Fruit fly (Drosophila melanogaster) whole organism, wandering third instar larva: Measurements from ENCODE around the gene CG31897.
A peak's percentile ranks its signal among the peaks of the same experiment; 100 is the strongest.

ENCODE experiments used
- Abd-B ChIP-seq: fragments of >200 bp; optimal IDR thresholded peaks from 2 replicates; lab custom pipeline; 2017; ENCODE audit warnings: missing biosample characterization, missing genetic modification characterization
- CG32264 ChIP-seq: fragments of 200-800 bp; sonication (Bioruptor generic); optimal IDR thresholded peaks from 2 replicates; lab custom pipeline; 2016; ENCODE audit warnings: missing biosample characterization, missing genetic modification characterization
- CG9705 ChIP-seq: fragments of 200-800 bp; sonication (Bioruptor generic); optimal IDR thresholded peaks from 2 replicates; lab custom pipeline; 2018; ENCODE audit warnings: missing biosample characterization, mild to moderate bottlenecking, missing genetic modification characterization
- CrebA ChIP-seq: fragments of 200-800 bp; sonication (Bioruptor generic); optimal IDR thresholded peaks from 2 replicates; lab custom pipeline; 2016; ENCODE audit warnings: missing biosample characterization, mild to moderate bottlenecking, missing genetic modification characterization, borderline replicate concordance
- Dfd ChIP-seq: fragments of >200 bp; optimal IDR thresholded peaks from 2 replicates; lab custom pipeline; 2017; ENCODE audit warnings: missing biosample characterization, missing genetic modification characterization
- Dif ChIP-seq: fragments of 200-275, 200-300 bp; sonication (Bioruptor generic); optimal IDR thresholded peaks from 2 replicates; lab custom pipeline; 2018; ENCODE audit warnings: missing biosample characterization, missing genetic modification characterization; ENCODE audit not compliant: partially characterized antibody
- GATAd ChIP-seq: sonication (Bioruptor generic); optimal IDR thresholded peaks from 2 replicates; lab custom pipeline; 2016; ENCODE audit warnings: missing biosample characterization, missing genetic modification characterization
- HLH106 ChIP-seq: fragments of 200-800 bp; optimal IDR thresholded peaks from 3 replicates; lab custom pipeline; 2019; ENCODE audit warnings: missing biosample characterization, mild to moderate bottlenecking, missing genetic modification characterization, moderate library complexity
- Hnf4 ChIP-seq: fragments of 200-800 bp; sonication (Bioruptor generic); optimal IDR thresholded peaks from 2 replicates; lab custom pipeline; 2016; ENCODE audit warnings: missing biosample characterization, mild to moderate bottlenecking, missing genetic modification characterization
- Hr78 ChIP-seq: fragments of >200 bp; optimal IDR thresholded peaks from 2 replicates; lab custom pipeline; 2017; ENCODE audit warnings: missing biosample characterization, missing genetic modification characterization
- Hr83 ChIP-seq: fragments of 200-300 bp; sonication (Bioruptor generic); optimal IDR thresholded peaks from 2 replicates; lab custom pipeline; 2016; ENCODE audit warnings: missing biosample characterization, mild to moderate bottlenecking, missing genetic modification characterization, moderate library complexity; ENCODE audit not compliant: poor library complexity, severe bottlenecking
- Jra ChIP-seq: sonication (Bioruptor generic); optimal IDR thresholded peaks from 2 replicates; lab custom pipeline; 2016; ENCODE audit warnings: missing biosample characterization, missing genetic modification characterization
- Mio ChIP-seq: sonication (Bioruptor generic); optimal IDR thresholded peaks from 2 replicates; lab custom pipeline; 2016; ENCODE audit warnings: missing biosample characterization, missing genetic modification characterization
- Myc ChIP-seq: fragments of >200 bp; optimal IDR thresholded peaks from 2 replicates; lab custom pipeline; 2017
- N ChIP-seq: fragments of >200 bp; optimal IDR thresholded peaks from 2 replicates; lab custom pipeline; 2018; ENCODE audit warnings: missing biosample characterization, missing external identifiers, missing genetic modification characterization
- OdsH ChIP-seq: fragments of 200-800 bp; sonication (Bioruptor generic); optimal IDR thresholded peaks from 2 replicates; lab custom pipeline; 2016; ENCODE audit warnings: missing biosample characterization, mild to moderate bottlenecking, missing genetic modification characterization
- Rel ChIP-seq, 2 experiments: fragments of 200-800 bp; sonication (Bioruptor generic) in 1 of 2; optimal IDR thresholded peaks; 2 replicates in 1 of 2; 3 replicates in 1 of 2; lab custom pipeline; 2016 to 2019; ENCODE audit warnings: mild to moderate bottlenecking in 2 of 2, missing biosample characterization in 2 of 2, missing genetic modification characterization in 2 of 2, moderate library complexity in 1 of 2
- Sp1 ChIP-seq: fragments of 200-800 bp; sonication (Bioruptor generic); optimal IDR thresholded peaks from 3 replicates; lab custom pipeline; 2019; ENCODE audit warnings: missing biosample characterization, mild to moderate bottlenecking, missing genetic modification characterization, moderate library complexity
- Vsx2 ChIP-seq: fragments of 200-300, 225-300 bp; sonication (Bioruptor generic); optimal IDR thresholded peaks from 2 replicates; lab custom pipeline; 2018; ENCODE audit warnings: missing biosample characterization, missing genetic modification characterization; ENCODE audit not compliant: partially characterized antibody
- br ChIP-seq: fragments of 200-800 bp; sonication (Bioruptor generic); optimal IDR thresholded peaks from 2 replicates; lab custom pipeline; 2016; ENCODE audit warnings: missing biosample characterization, missing genetic modification characterization
- brk ChIP-seq: fragments of 200-800 bp; sonication (Bioruptor generic); optimal IDR thresholded peaks from 2 replicates; lab custom pipeline; 2016; ENCODE audit warnings: missing biosample characterization, mild to moderate bottlenecking, missing genetic modification characterization
- dl ChIP-seq, 2 experiments: fragments of 175-275, 200-275 bp in 1 of 2; fragments of 200-275 bp in 1 of 2; sonication (Bioruptor generic); optimal IDR thresholded peaks; lab custom pipeline; 2018; ENCODE audit warnings: mild to moderate bottlenecking in 2 of 2, missing biosample characterization in 2 of 2, missing genetic modification characterization in 2 of 2, moderate library complexity in 2 of 2; ENCODE audit not compliant: partially characterized antibody in 2 of 2, insufficient read depth in 1 of 2
- dmrt93B ChIP-seq: fragments of 200-800 bp; sonication (Bioruptor generic); optimal IDR thresholded peaks from 2 replicates; lab custom pipeline; 2018; ENCODE audit warnings: missing biosample characterization, mild to moderate bottlenecking, missing genetic modification characterization
- dsf ChIP-seq: sonication (Bioruptor generic); optimal IDR thresholded peaks from 2 replicates; lab custom pipeline; 2016; ENCODE audit warnings: missing biosample characterization, missing genetic modification characterization, borderline replicate concordance
- ey ChIP-seq: fragments of 200-800 bp; sonication (Bioruptor generic); optimal IDR thresholded peaks from 2 replicates; lab custom pipeline; 2016; ENCODE audit warnings: missing biosample characterization, missing genetic modification characterization
- foxo ChIP-seq, 2 experiments: fragments of 200-800 bp; sonication (Bioruptor generic); optimal IDR thresholded peaks; 2 replicates in 1 of 2; 3 replicates in 1 of 2; lab custom pipeline; 2016 to 2017; ENCODE audit warnings: missing biosample characterization in 2 of 2, missing genetic modification characterization in 2 of 2
- fru ChIP-seq: fragments of 200-800 bp; sonication (Bioruptor generic); optimal IDR thresholded peaks from 3 replicates; lab custom pipeline; 2016; ENCODE audit warnings: missing biosample characterization, mild to moderate bottlenecking, missing genetic modification characterization
- h ChIP-seq: fragments of 200-800 bp; sonication (Bioruptor generic); optimal IDR thresholded peaks from 3 replicates; lab custom pipeline; 2016; ENCODE audit warnings: missing biosample characterization, mild to moderate bottlenecking, missing genetic modification characterization
- jim ChIP-seq: fragments of 175-275, 200-325 bp; sonication (Bioruptor generic); optimal IDR thresholded peaks from 2 replicates; lab custom pipeline; 2016; ENCODE audit warnings: missing biosample characterization, mild to moderate bottlenecking, missing genetic modification characterization
- lola ChIP-seq: fragments of >200 bp; optimal IDR thresholded peaks from 2 replicates; lab custom pipeline; 2017; ENCODE audit warnings: missing biosample characterization, missing genetic modification characterization
- pan ChIP-seq: fragments of >200 bp; optimal IDR thresholded peaks from 2 replicates; lab custom pipeline; 2017
- psq ChIP-seq: fragments of 200-800 bp; sonication (Bioruptor generic); optimal IDR thresholded peaks from 3 replicates; lab custom pipeline; 2017; ENCODE audit warnings: missing biosample characterization, mild to moderate bottlenecking, missing genetic modification characterization, moderate library complexity
- rgr ChIP-seq: fragments of 200-800 bp; sonication (Bioruptor generic); optimal IDR thresholded peaks from 3 replicates; lab custom pipeline; 2016; ENCODE audit warnings: missing biosample characterization, mild to moderate bottlenecking, missing genetic modification characterization
- sage ChIP-seq: fragments of 200-800 bp; sonication (Bioruptor generic); optimal IDR thresholded peaks from 2 replicates; lab custom pipeline; 2016; ENCODE audit warnings: missing biosample characterization, mild to moderate bottlenecking, missing genetic modification characterization
- sv ChIP-seq: fragments of 200-800 bp; sonication (Bioruptor generic); optimal IDR thresholded peaks from 3 replicates; lab custom pipeline; 2016; ENCODE audit warnings: missing biosample characterization, missing genetic modification characterization
- tai ChIP-seq: sonication (Bioruptor generic); optimal IDR thresholded peaks from 2 replicates; lab custom pipeline; 2016; ENCODE audit warnings: missing biosample characterization, missing genetic modification characterization
- usp ChIP-seq: fragments of >200 bp; optimal IDR thresholded peaks from 2 replicates; lab custom pipeline; 2017; ENCODE audit warnings: missing biosample characterization, missing genetic modification characterization
- woc ChIP-seq: sonication (Bioruptor generic); optimal IDR thresholded peaks from 2 replicates; lab custom pipeline; 2016; ENCODE audit warnings: missing biosample characterization, mild to moderate bottlenecking, missing genetic modification characterization

CG31897 gene

DNA sequence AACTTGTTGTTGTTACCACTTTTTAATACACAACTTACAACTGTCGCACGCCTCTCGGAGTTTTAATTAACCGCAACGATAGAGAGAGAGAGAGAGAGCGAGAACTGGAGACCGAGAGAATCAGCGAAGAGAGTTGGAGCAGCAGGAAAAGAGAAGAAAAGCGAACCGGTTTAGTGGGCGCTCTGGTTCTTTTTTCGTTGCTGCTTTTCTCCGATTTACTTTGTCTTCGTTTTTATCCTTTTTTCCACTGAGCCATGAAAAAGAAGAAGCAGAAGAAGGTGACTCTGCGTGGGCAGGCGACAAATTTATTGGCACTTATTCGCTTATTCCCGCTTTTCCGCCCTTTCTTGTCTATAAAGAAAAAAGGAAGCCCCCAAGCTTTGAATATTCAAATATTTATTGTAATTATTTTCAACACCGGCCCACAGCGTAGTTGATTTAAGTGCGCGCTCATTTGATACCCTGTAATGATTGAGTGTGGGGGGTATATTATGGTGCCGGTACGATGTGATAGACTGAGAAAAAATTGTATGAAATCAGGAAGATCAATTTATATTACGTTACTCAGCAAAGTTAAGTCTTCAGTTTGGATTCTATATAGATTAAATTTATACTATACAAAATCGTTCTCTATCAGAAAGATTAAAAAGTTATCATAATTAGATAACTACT, 21.9 kb upstream of the CG31897 start:
- peak; percentile 59 for TF ChIP-seq psq (GFP tag; lab: Kevin White, UChicago)
- no peak for TF ChIP-seq CG9705 (GFP tag; lab: Kevin White, UChicago)
- no peak for TF ChIP-seq Hr78 (GFP tag; lab: Kevin White, UChicago)
- peak; percentile 76 for TF ChIP-seq Dif
- no peak for TF ChIP-seq Hr83 (GFP tag; lab: Kevin White, UChicago)
- TF ChIP-seq brk = no peak
- TF ChIP-seq Vsx2 (GFP tag; lab: Kevin White, UChicago) = peak; percentile 76
- no peak for TF ChIP-seq sv (GFP tag; lab: Kevin White, UChicago)
- no peak for TF ChIP-seq dmrt93B (GFP tag; lab: Kevin White, UChicago)
- peak; percentile 31 to 83 for TF ChIP-seq dl (GFP tag; optimal IDR thresholded peaks at IDR 0.05; lab: Kevin White, UChicago; ENCODE audit: insufficient read depth in 1 of 2, partially characterized antibody in 2 of 2)

DNA sequence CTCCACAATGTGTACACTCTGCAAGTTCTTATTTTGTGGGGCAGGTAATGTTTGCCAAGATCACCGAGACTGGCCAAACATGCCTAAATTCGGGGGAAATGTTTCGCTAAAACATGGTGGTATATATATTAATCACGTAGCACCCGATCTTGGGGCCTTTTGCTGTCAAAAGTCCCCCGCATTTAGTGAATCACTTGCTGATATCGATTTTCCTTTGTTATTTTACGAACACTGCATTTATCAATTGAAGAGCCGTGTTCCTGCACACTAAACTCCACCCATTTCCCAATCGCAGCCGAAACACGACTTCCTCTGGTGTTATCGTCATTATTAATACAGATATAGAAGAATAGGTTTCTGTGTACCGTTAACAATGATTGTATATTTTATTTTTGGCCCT, 20.5 kb upstream of the CG31897 start:
- TF ChIP-seq Rel (GFP tag; optimal IDR thresholded peaks at IDR 0.05; lab: Kevin White, UChicago) = no peak
- peak; percentile 92 for TF ChIP-seq Rel (tag; optimal IDR thresholded peaks at IDR 0.05; lab: Kevin White, UChicago)
- TF ChIP-seq dl (GFP tag; optimal IDR thresholded peaks at IDR 0.05; lab: Kevin White, UChicago; ENCODE audit: insufficient read depth in 1 of 2, partially characterized antibody in 2 of 2) = no peak
- TF ChIP-seq, all 38 proteins: peak for 1

DNA sequence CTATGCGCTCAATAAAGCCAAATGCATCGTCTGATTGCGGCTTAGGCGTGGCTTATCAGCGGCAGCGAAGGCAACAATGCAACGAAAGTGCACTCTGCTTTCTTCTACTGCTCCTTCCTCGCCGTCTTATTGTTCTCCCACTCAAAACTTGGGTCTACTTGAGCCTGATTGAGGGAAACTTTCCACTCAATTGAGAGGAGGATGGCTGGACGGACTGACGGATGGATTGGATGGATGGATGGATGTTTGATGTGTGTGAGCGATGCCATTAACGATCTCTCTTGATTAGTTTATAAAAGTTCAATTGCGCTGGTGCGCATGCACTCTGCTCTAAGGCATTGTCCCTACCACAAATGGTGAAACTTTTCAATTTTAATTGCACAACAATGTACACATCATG, 19.2 kb upstream of the CG31897 start:
- TF ChIP-seq br (GFP tag; lab: Kevin White, UChicago) = no peak
- no peak for TF ChIP-seq usp (GFP tag; lab: Kevin White, UChicago)
- TF ChIP-seq Jra (GFP tag; lab: Kevin White, UChicago) = no peak
- TF ChIP-seq Mio (GFP tag; lab: Kevin White, UChicago) = no peak
- no peak for TF ChIP-seq GATAd
- TF ChIP-seq fru (GFP tag; lab: Kevin White, UChicago) = no peak
- no peak for TF ChIP-seq ey (GFP tag; lab: Kevin White, UChicago)
- TF ChIP-seq Dif = no peak
- no peak for TF ChIP-seq foxo (GFP tag; optimal IDR thresholded peaks at IDR 0.05; lab: Kevin White, UChicago)
- TF ChIP-seq dsf (GFP tag; lab: Kevin White, UChicago) = no peak

DNA sequence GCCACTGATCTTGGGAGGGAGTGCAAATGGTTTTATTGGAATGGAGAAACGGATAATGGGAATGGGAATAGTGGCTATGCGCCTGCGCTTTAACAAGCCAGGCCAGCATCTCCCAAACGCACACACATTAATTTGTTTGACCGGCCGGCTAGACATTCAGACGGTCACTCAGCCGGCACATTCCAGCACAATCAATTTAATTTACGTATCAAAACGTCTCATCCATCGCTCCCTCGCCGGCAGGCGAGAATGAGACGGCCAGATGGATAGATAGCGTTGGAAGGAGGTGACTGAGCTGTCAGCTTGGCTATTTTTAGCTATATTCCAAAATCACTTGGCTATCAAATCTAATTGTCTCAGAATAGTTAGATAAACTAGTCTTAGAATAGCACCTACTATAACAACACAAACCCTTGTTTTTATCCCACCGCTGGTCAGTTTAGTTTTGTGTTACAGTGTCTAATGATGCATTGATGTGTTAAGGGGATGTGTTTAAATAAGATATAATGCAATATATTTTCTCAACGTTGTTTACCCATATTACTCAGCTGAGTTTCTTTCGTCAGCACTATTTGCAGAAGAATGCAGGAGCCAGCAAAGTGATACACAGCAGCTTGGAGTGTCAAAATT, 18.7 kb upstream of the CG31897 start:
- TF ChIP-seq psq (GFP tag; lab: Kevin White, UChicago) (peak; percentile 32), lola (GFP tag; lab: Kevin White, UChicago) (no peak), GATAd (no peak), Rel (GFP tag; optimal IDR thresholded peaks at IDR 0.05; lab: Kevin White, UChicago) (no peak), Rel (tag; optimal IDR thresholded peaks at IDR 0.05; lab: Kevin White, UChicago) (no peak), fru (GFP tag; lab: Kevin White, UChicago) (peak; percentile 49), N (GFP tag; lab: Kevin White, UChicago) (no peak), Mio (GFP tag; lab: Kevin White, UChicago) (no peak), tai (GFP tag; lab: Kevin White, UChicago) (peak; percentile 33), foxo (GFP tag; optimal IDR thresholded peaks at IDR 0.05; lab: Kevin White, UChicago) (no peak), dl (GFP tag; optimal IDR thresholded peaks at IDR 0.05; lab: Kevin White, UChicago; ENCODE audit: insufficient read depth in 1 of 2, partially characterized antibody in 2 of 2) (no peak), woc (GFP tag; lab: Kevin White, UChicago) (no peak), CrebA (GFP tag; lab: Kevin White, UChicago) (no peak), Hr78 (GFP tag; lab: Kevin White, UChicago) (no peak), ey (GFP tag; lab: Kevin White, UChicago) (no peak), Hr83 (GFP tag; lab: Kevin White, UChicago) (peak; percentile 31), CG32264 (no peak), sage (GFP tag; lab: Kevin White, UChicago) (peak; percentile 9), pan (lab: Kevin White, UChicago) (no peak), dmrt93B (GFP tag; lab: Kevin White, UChicago) (no peak), br (GFP tag; lab: Kevin White, UChicago) (peak; percentile 26), Jra (GFP tag; lab: Kevin White, UChicago) (no peak), HLH106 (tag; lab: Kevin White, UChicago) (no peak), Sp1 (GFP tag; lab: Kevin White, UChicago) (no peak), OdsH (GFP tag; lab: Kevin White, UChicago) (peak; percentile 43), rgr (peak; percentile 23), Dif (no peak), Dfd (no peak), Myc (lab: Kevin White, UChicago) (peak; percentile 59), jim (GFP tag; lab: Kevin White, UChicago) (no peak), Hnf4 (peak; percentile 59), dsf (GFP tag; lab: Kevin White, UChicago) (no peak), brk (no peak), Vsx2 (GFP tag; lab: Kevin White, UChicago) (no peak), Abd-B (no peak), CG9705 (GFP tag; lab: Kevin White, UChicago) (no peak), sv (GFP tag; lab: Kevin White, UChicago) (no peak), usp (GFP tag; lab: Kevin White, UChicago) (no peak), h (GFP tag; lab: Kevin White, UChicago) (peak; percentile 68)
